Fruit fly (Drosophila melanogaster) whole organism, embryonic: ENCODE data around the gene me31B.

Experiments used
- CG11247 ChIP-seq: fragments of 200-800 bp; sonication (Bioruptor generic); IDR thresholded peaks from 2 replicates; pipeline ENCODE4 v1.3.6; 2022; ENCODE audit warnings: missing biosample characterization, missing genetic modification characterization
- CG11695 ChIP-seq: fragments of 200-800 bp; sonication (Bioruptor generic); IDR thresholded peaks from 3 replicates; pipeline ENCODE4 v1.3.6; 2022; ENCODE audit warnings: missing biosample characterization, missing genetic modification characterization
- CG12104 ChIP-seq: fragments of 200-800 bp; sonication (Bioruptor generic); optimal IDR thresholded peaks from 3 replicates; lab custom pipeline; 2016; ENCODE audit warnings: missing biosample characterization, missing genetic modification characterization
- CG1233 ChIP-seq: fragments of 200-800 bp; sonication (Bioruptor generic); optimal IDR thresholded peaks from 4 replicates; lab custom pipeline; 2018; ENCODE audit warnings: missing biosample characterization, mild to moderate bottlenecking, missing genetic modification characterization
- CG12391 ChIP-seq: fragments of 200-800 bp; sonication (Bioruptor generic); optimal IDR thresholded peaks from 3 replicates; lab custom pipeline; 2018; ENCODE audit warnings: missing biosample characterization, mild to moderate bottlenecking, missing genetic modification characterization, moderate library complexity
- CG1603 ChIP-seq: fragments of 200-800 bp; sonication (Bioruptor generic); optimal IDR thresholded peaks from 2 replicates; lab custom pipeline; 2019; ENCODE audit warnings: missing biosample characterization, mild to moderate bottlenecking, missing genetic modification characterization, moderate library complexity
- CG1647 ChIP-seq: fragments of 200-800 bp; sonication (Bioruptor generic); optimal IDR thresholded peaks from 3 replicates; lab custom pipeline; 2016; ENCODE audit warnings: missing biosample characterization, missing genetic modification characterization
- CG16815 ChIP-seq: fragments of 200-800 bp; sonication (Bioruptor generic); optimal IDR thresholded peaks from 3 replicates; lab custom pipeline; 2017; ENCODE audit warnings: missing biosample characterization, mild to moderate bottlenecking, missing genetic modification characterization
- CG18476 ChIP-seq: fragments of 200-800 bp; sonication (Bioruptor generic); optimal IDR thresholded peaks from 2 replicates; lab custom pipeline; 2016; ENCODE audit warnings: missing biosample characterization, mild to moderate bottlenecking, missing genetic modification characterization
- CG18764 ChIP-seq: fragments of 200-800 bp; sonication (Bioruptor generic); optimal IDR thresholded peaks from 3 replicates; lab custom pipeline; 2016; ENCODE audit warnings: missing biosample characterization, missing genetic modification characterization
- CG2116 ChIP-seq: fragments of 200-800 bp; sonication (Bioruptor generic); optimal IDR thresholded peaks from 3 replicates; lab custom pipeline; 2018; ENCODE audit warnings: missing biosample characterization, mild to moderate bottlenecking, missing genetic modification characterization
- CG2199 ChIP-seq: fragments of 200-800 bp; sonication (Bioruptor generic); IDR thresholded peaks from 3 replicates; pipeline ENCODE4 v1.3.6; 2022; ENCODE audit warnings: missing biosample characterization, missing genetic modification characterization
- CG30020 ChIP-seq: fragments of 200-800 bp; optimal IDR thresholded peaks from 2 replicates; lab custom pipeline; 2019; ENCODE audit warnings: missing biosample characterization, mild to moderate bottlenecking, missing genetic modification characterization, moderate library complexity
- CG34376 ChIP-seq: fragments of 200-800 bp; sonication (Bioruptor generic); optimal IDR thresholded peaks from 2 replicates; lab custom pipeline; 2018; ENCODE audit warnings: missing biosample characterization, mild to moderate bottlenecking, missing genetic modification characterization
- CG4617 ChIP-seq: fragments of 200-800 bp; sonication (Bioruptor generic); optimal IDR thresholded peaks from 3 replicates; lab custom pipeline; 2016; ENCODE audit warnings: missing biosample characterization, missing genetic modification characterization, borderline replicate concordance
- CG4820 ChIP-seq: fragments of 200-800 bp; sonication (Bioruptor generic); optimal IDR thresholded peaks from 3 replicates; lab custom pipeline; 2016; ENCODE audit warnings: missing biosample characterization, missing genetic modification characterization
- CG5180 ChIP-seq: fragments of 200-800 bp; sonication (Bioruptor generic); optimal IDR thresholded peaks from 3 replicates; lab custom pipeline; 2017; ENCODE audit warnings: missing biosample characterization, missing genetic modification characterization, mild to moderate bottlenecking, moderate library complexity, missing genetic modification reagents
- CG9797 ChIP-seq: fragments of 200-800 bp; sonication (Bioruptor generic); optimal IDR thresholded peaks from 3 replicates; lab custom pipeline; 2018; ENCODE audit warnings: missing biosample characterization, mild to moderate bottlenecking, missing genetic modification characterization
- Chrac-16 ChIP-seq: fragments of 200-800 bp; sonication (Bioruptor generic); optimal IDR thresholded peaks from 3 replicates; lab custom pipeline; 2016; ENCODE audit warnings: missing biosample characterization, missing genetic modification characterization
- Dll ChIP-seq: fragments of 200-800 bp; sonication (Bioruptor generic); IDR thresholded peaks from 4 replicates; pipeline ENCODE4 v1.3.6; 2022; ENCODE audit warnings: missing biosample characterization, missing genetic modification characterization; ENCODE audit not compliant: partially characterized antibody
- E2f1 ChIP-seq: fragments of 200-800 bp; sonication (Bioruptor generic); IDR thresholded peaks from 2 replicates; pipeline ENCODE4 v1.3.6; 2022; ENCODE audit warnings: missing biosample characterization, missing genetic modification characterization
- Fer3 ChIP-seq: fragments of 200-800 bp; sonication (Bioruptor generic); optimal IDR thresholded peaks from 2 replicates; lab custom pipeline; 2018; ENCODE audit warnings: missing biosample characterization, mild to moderate bottlenecking, missing genetic modification characterization, moderate library complexity
- H2.0 ChIP-seq: fragments of 200-800 bp; sonication (Bioruptor generic); IDR thresholded peaks from 2 replicates; pipeline ENCODE4 v1.3.6; 2022; ENCODE audit warnings: missing biosample characterization, missing genetic modification characterization
- HmgZ ChIP-seq: fragments of 200-800 bp; sonication (Bioruptor generic); optimal IDR thresholded peaks from 2 replicates; lab custom pipeline; 2018; ENCODE audit warnings: missing biosample characterization, mild to moderate bottlenecking, missing genetic modification characterization
- MBD-R2 ChIP-seq: fragments of 200-800 bp; sonication (Bioruptor generic); IDR thresholded peaks from 2 replicates; pipeline ENCODE4 v1.3.6; 2022; ENCODE audit warnings: missing biosample characterization, missing genetic modification characterization
- MESR4 ChIP-seq: fragments of 200-800 bp; sonication (Bioruptor generic); optimal IDR thresholded peaks from 2 replicates; lab custom pipeline; 2018; ENCODE audit warnings: missing biosample characterization, mild to moderate bottlenecking, missing genetic modification characterization, moderate library complexity
- NC2α ChIP-seq: fragments of 200-800 bp; sonication (Bioruptor generic); optimal IDR thresholded peaks from 2 replicates; lab custom pipeline; 2016; ENCODE audit warnings: missing biosample characterization, missing genetic modification characterization
- Nf-YA ChIP-seq: fragments of 200-800 bp; sonication (Bioruptor generic); IDR thresholded peaks from 2 replicates; pipeline ENCODE4 v1.3.6; 2022; ENCODE audit warnings: missing biosample characterization, missing genetic modification characterization
- Sry-β ChIP-seq: fragments of 200-800 bp; sonication (Bioruptor generic); optimal IDR thresholded peaks from 2 replicates; lab custom pipeline; 2018; ENCODE audit warnings: missing biosample characterization, mild to moderate bottlenecking, missing genetic modification characterization, moderate library complexity
- YL-1 ChIP-seq: fragments of 200-800 bp; sonication (Bioruptor generic); optimal IDR thresholded peaks from 3 replicates; lab custom pipeline; 2017; ENCODE audit warnings: missing biosample characterization, mild to moderate bottlenecking, missing genetic modification characterization
- bsh ChIP-seq, 2 experiments: fragments of 200-800 bp; sonication (Bioruptor generic); optimal IDR thresholded peaks; 2 replicates each; lab custom pipeline; 2017 to 2018; ENCODE audit warnings: mild to moderate bottlenecking in 2 of 2, missing biosample characterization in 2 of 2, missing genetic modification characterization in 2 of 2, moderate library complexity in 1 of 2
- cg ChIP-seq: fragments of 200-800 bp; sonication (Bioruptor generic); optimal IDR thresholded peaks from 3 replicates; lab custom pipeline; 2019; ENCODE audit warnings: missing biosample characterization, mild to moderate bottlenecking, missing genetic modification characterization, moderate library complexity
- chn ChIP-seq: fragments of 200-800 bp; sonication (Bioruptor generic); optimal IDR thresholded peaks from 2 replicates; lab custom pipeline; 2016; ENCODE audit warnings: missing biosample characterization, missing genetic modification characterization
- crp ChIP-seq, 2 experiments: fragments of 200-800 bp; sonication (Bioruptor generic); optimal IDR thresholded peaks; 2 replicates in 1 of 2; 3 replicates in 1 of 2; lab custom pipeline; 2017; ENCODE audit warnings: missing biosample characterization in 2 of 2, missing genetic modification characterization in 2 of 2, mild to moderate bottlenecking in 1 of 2, moderate library complexity in 1 of 2
- gfzf ChIP-seq: fragments of 200-800 bp; sonication (Bioruptor generic); optimal IDR thresholded peaks from 2 replicates; lab custom pipeline; 2016; ENCODE audit warnings: missing biosample characterization, mild to moderate bottlenecking, missing genetic modification characterization, moderate library complexity
- gsb ChIP-seq: fragments of 200-800 bp; sonication (Bioruptor generic); IDR thresholded peaks from 2 replicates; pipeline ENCODE4 v1.3.6; 2022; ENCODE audit warnings: missing biosample characterization, missing genetic modification characterization
- gsb-n ChIP-seq: fragments of 200-800 bp; sonication (Bioruptor generic); optimal IDR thresholded peaks from 3 replicates; lab custom pipeline; 2018; ENCODE audit warnings: missing biosample characterization, mild to moderate bottlenecking, missing genetic modification characterization
- h ChIP-seq: fragments of >200 bp; optimal IDR thresholded peaks from 2 replicates; lab custom pipeline; 2017
- jing ChIP-seq: fragments of 200-800 bp; sonication (Bioruptor generic); optimal IDR thresholded peaks from 2 replicates; lab custom pipeline; 2018; ENCODE audit warnings: missing biosample characterization, mild to moderate bottlenecking, missing genetic modification characterization
- lilli ChIP-seq: fragments of 200-800 bp; sonication (Bioruptor generic); optimal IDR thresholded peaks from 3 replicates; lab custom pipeline; 2016; ENCODE audit warnings: missing biosample characterization, missing genetic modification characterization
- mirr ChIP-seq: fragments of 200-800 bp; sonication (Bioruptor generic); optimal IDR thresholded peaks from 3 replicates; lab custom pipeline; 2018; ENCODE audit warnings: missing biosample characterization, mild to moderate bottlenecking, missing genetic modification characterization
- mld ChIP-seq: fragments of 200-800 bp; sonication (Bioruptor generic); IDR thresholded peaks from 3 replicates; pipeline ENCODE4 v1.3.6; 2022; ENCODE audit warnings: missing biosample characterization, missing genetic modification characterization; ENCODE audit not compliant: partially characterized antibody
- phol ChIP-seq: fragments of 200-800 bp; sonication (Bioruptor generic); optimal IDR thresholded peaks from 3 replicates; lab custom pipeline; 2018; ENCODE audit warnings: missing biosample characterization, mild to moderate bottlenecking, missing genetic modification characterization, moderate library complexity
- pzg ChIP-seq: fragments of 200-800 bp; sonication (Bioruptor generic); optimal IDR thresholded peaks from 3 replicates; lab custom pipeline; 2018; ENCODE audit warnings: missing biosample characterization, mild to moderate bottlenecking, missing genetic modification characterization, moderate library complexity
- row ChIP-seq: fragments of 200-800 bp; sonication (Bioruptor generic); IDR thresholded peaks from 3 replicates; pipeline ENCODE4 v1.3.6; 2022; ENCODE audit warnings: missing biosample characterization, missing genetic modification characterization
- schlank ChIP-seq: fragments of 200-800 bp; sonication (Bioruptor generic); optimal IDR thresholded peaks from 2 replicates; lab custom pipeline; 2018; ENCODE audit warnings: missing biosample characterization, mild to moderate bottlenecking, missing genetic modification characterization
- stwl ChIP-seq: fragments of 200-800 bp; sonication (Bioruptor generic); optimal IDR thresholded peaks from 3 replicates; lab custom pipeline; 2018; ENCODE audit warnings: missing biosample characterization, mild to moderate bottlenecking, missing genetic modification characterization, moderate library complexity
- wek ChIP-seq: fragments of 200-800 bp; sonication (Bioruptor generic); optimal IDR thresholded peaks from 3 replicates; lab custom pipeline; 2018; ENCODE audit warnings: missing biosample characterization, mild to moderate bottlenecking, missing genetic modification characterization, moderate library complexity

Gene me31B

dm6 chr2L:10269854-10270253 lies 30.7 kb downstream of the me31B start, which contains the start of gene Mulk (continued):
- TF ChIP-seq CG1603 (tag; lab: Kevin White, UChicago): peak; percentile 95
- TF ChIP-seq MBD-R2 (GFP tag; lab: Robert Waterston, UW): peak; percentile 76
- peak; percentile 31 for TF ChIP-seq pzg (GFP tag; lab: Kevin White, UChicago)
- peak; percentile 72 for TF ChIP-seq cg (GFP tag; lab: Kevin White, UChicago)
- TF ChIP-seq mld (GFP tag; lab: Robert Waterston, UW): no peak
- TF ChIP-seq MESR4 (GFP tag; lab: Kevin White, UChicago): peak; percentile 23
- peak; percentile 9 for TF ChIP-seq gfzf (GFP tag; lab: Kevin White, UChicago)
- TF ChIP-seq CG30020 (tag; lab: Kevin White, UChicago): peak; percentile 90
- peak; percentile 10 for TF ChIP-seq HmgZ (tag; lab: Kevin White, UChicago)
- 0 out of 4 replicates have a peak, but pooled peaks have one; percentile 29 for TF ChIP-seq Dll (GFP tag; lab: Robert Waterston, UW)
- peak; percentile 14; the same call in 1 of the 3 replicates for TF ChIP-seq row
- TF ChIP-seq YL-1 (GFP tag; lab: Kevin White, UChicago): peak; percentile 29
- peak; percentile 5 for TF ChIP-seq CG4617 (GFP tag; lab: Kevin White, UChicago)
- TF ChIP-seq CG34376 (GFP tag; lab: Kevin White, UChicago): no peak
- TF ChIP-seq E2f1 (GFP tag; lab: Robert Waterston, UW): no peak
- peak; percentile 40 for TF ChIP-seq CG5180
- peak; percentile 0 to 84 for TF ChIP-seq crp (GFP tag; optimal IDR thresholded peaks at IDR 0.05; lab: Kevin White, UChicago)
- peak; percentile 98 for TF ChIP-seq wek
- TF ChIP-seq schlank: no peak
- peak; percentile 36 for TF ChIP-seq stwl (tag; lab: Kevin White, UChicago)
- TF ChIP-seq H2.0: no peak

DNA sequence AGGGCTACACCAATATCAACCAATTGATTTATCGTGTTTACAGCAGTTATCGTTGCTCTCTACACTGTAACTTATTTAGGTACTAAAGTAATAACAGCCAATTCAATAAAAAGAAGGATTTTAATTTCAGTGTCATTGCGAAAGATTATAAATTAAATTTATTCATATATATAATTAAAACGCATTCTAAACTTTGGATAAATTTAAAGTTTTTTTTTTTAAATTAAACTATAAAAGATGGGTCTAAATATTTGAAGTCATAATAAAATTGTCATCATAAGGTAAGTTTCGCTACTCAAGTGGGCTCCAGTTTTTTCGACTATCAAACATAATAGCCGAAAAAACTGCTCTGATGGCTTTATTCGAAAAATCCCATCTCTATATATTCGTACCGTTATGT lies 33.1 kb downstream of the me31B start, which contains the start of gene trk:
Gene trk (minus strand): TSS at position 101 of the 400 bp plus-strand sequence.
- TF ChIP-seq gsb-n (tag; lab: Kevin White, UChicago): no peak
- no peak for TF ChIP-seq NC2α (GFP tag; lab: Kevin White, UChicago)
- TF ChIP-seq jing (GFP tag; lab: Kevin White, UChicago): no peak
- no peak for TF ChIP-seq CG18476 (GFP tag; lab: Kevin White, UChicago)
- TF ChIP-seq mirr: no peak
- no peak for TF ChIP-seq Nf-YA (GFP tag; lab: Robert Waterston, UW)
- no peak for TF ChIP-seq CG18764 (GFP tag; lab: Kevin White, UChicago)
- no peak for TF ChIP-seq CG16815 (GFP tag; lab: Kevin White, UChicago)
- no peak for TF ChIP-seq CG1233 (GFP tag; lab: Kevin White, UChicago)

DNA sequence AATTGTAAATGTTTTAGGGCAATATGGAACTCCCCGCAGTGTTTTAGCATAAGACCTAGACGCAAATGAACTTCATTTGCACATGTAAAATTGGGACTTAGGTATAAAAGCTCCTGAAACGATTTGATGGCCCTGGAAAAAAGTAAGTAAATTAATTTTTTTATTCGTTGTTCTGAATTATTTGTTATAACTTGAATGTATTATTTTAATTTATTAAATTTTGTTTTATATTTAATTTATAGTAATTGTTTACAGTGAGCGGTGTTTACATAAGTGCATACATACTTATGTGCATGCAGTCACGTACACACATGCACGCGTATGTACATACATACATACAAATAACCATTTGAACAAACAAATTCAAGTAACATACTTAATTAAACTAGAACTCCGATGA lies 37.3 kb downstream of the me31B start:
- peak; percentile 4 for TF ChIP-seq YL-1 (GFP tag; lab: Kevin White, UChicago)
- no peak for TF ChIP-seq CG9797 (GFP tag; lab: Kevin White, UChicago)
- TF ChIP-seq CG1603 (tag; lab: Kevin White, UChicago): no peak
- TF ChIP-seq phol: peak; percentile 37
- no peak for TF ChIP-seq CG11247
- TF ChIP-seq CG12104 (GFP tag; lab: Kevin White, UChicago): peak; percentile 19
- peak; percentile 4 for TF ChIP-seq Sry-β (GFP tag; lab: Kevin White, UChicago)
- peak in 1 of 2 experiments; percentile 42 for TF ChIP-seq bsh (GFP tag; optimal IDR thresholded peaks at IDR 0.05; lab: Kevin White, UChicago)
- no peak for TF ChIP-seq h (lab: Kevin White, UChicago)
- TF ChIP-seq CG4820 (GFP tag; lab: Kevin White, UChicago): peak; percentile 41
- TF ChIP-seq CG12391 (tag; lab: Kevin White, UChicago): no peak
- TF ChIP-seq CG1647 (GFP tag; lab: Kevin White, UChicago): no peak
- TF ChIP-seq Fer3 (tag; lab: Kevin White, UChicago): no peak
- no peak for TF ChIP-seq CG2116 (GFP tag; lab: Kevin White, UChicago)
- TF ChIP-seq Chrac-16: no peak
- TF ChIP-seq chn (GFP tag; lab: Kevin White, UChicago): no peak
- TF ChIP-seq gsb (GFP tag; lab: Robert Waterston, UW): no peak
- TF ChIP-seq CG2199: no peak
- TF ChIP-seq CG18764 (GFP tag; lab: Kevin White, UChicago): peak; percentile 5
- TF ChIP-seq CG11695 (GFP tag; lab: Robert Waterston, UW): peak; percentile 30; the same call in 1 of the 3 replicates
- no peak for TF ChIP-seq lilli (GFP tag; lab: Kevin White, UChicago)
